Fruit fly (Drosophila melanogaster) whole organism, wandering third instar larva: Measurements from ENCODE around the gene CG13901.

Experiments
- CrebA ChIP-seq: fragments of 200-800 bp; sonication (Bioruptor generic); optimal IDR thresholded peaks from 2 replicates; lab custom pipeline; 2016; ENCODE audit warnings: missing biosample characterization, mild to moderate bottlenecking, missing genetic modification characterization, borderline replicate concordance
- Hr83 ChIP-seq: fragments of 200-300 bp; sonication (Bioruptor generic); optimal IDR thresholded peaks from 2 replicates; lab custom pipeline; 2016; ENCODE audit warnings: missing biosample characterization, mild to moderate bottlenecking, missing genetic modification characterization, moderate library complexity; ENCODE audit not compliant: poor library complexity, severe bottlenecking
- Mio ChIP-seq: sonication (Bioruptor generic); optimal IDR thresholded peaks from 2 replicates; lab custom pipeline; 2016; ENCODE audit warnings: missing biosample characterization, missing genetic modification characterization
- pan ChIP-seq: fragments of >200 bp; optimal IDR thresholded peaks from 2 replicates; lab custom pipeline; 2017

- no peak for TF ChIP-seq Hr83 (GFP tag; lab: Kevin White, UChicago)
- TF ChIP-seq Mio, result no peak
- no peak for TF ChIP-seq pan (lab: Kevin White, UChicago)
- TF ChIP-seq CrebA, result no peak
Measured at dm6 chr3L:819297-819886, 18.2 kb downstream of the CG13901 start.
